Worm (Caenorhabditis elegans) whole organism, late embryonic: Measurements from ENCODE around the gene jmjd-3.1.
A peak's percentile ranks its signal among the peaks of the same experiment; 100 is the strongest.

Experiments
- C08G9.2 ChIP-seq: sonication (generic microtip); optimal IDR thresholded peaks from 2 replicates; lab custom pipeline; 2016; ENCODE audit warnings: mild to moderate bottlenecking, missing genetic modification characterization, moderate library complexity, missing compliant biosample characterization
- C38D4.7 ChIP-seq: fragments of 200-800 bp; sonication (Bioruptor generic); optimal IDR thresholded peaks from 2 replicates; lab custom pipeline; 2018; ENCODE audit warnings: mild to moderate bottlenecking, missing genetic modification characterization, moderate library complexity, missing compliant biosample characterization
- Y22D7AL.16 ChIP-seq: sonication (generic microtip); optimal IDR thresholded peaks from 2 replicates; lab custom pipeline; 2016; ENCODE audit warnings: missing genetic modification characterization, missing compliant biosample characterization
- ceh-14 ChIP-seq: sonication (generic microtip); optimal IDR thresholded peaks from 2 replicates; lab custom pipeline; 2016; ENCODE audit warnings: missing genotype, missing genetic modification characterization, missing compliant biosample characterization
- ceh-19 ChIP-seq: fragments of 200-800 bp; sonication (Bioruptor generic); optimal IDR thresholded peaks from 2 replicates; lab custom pipeline; 2018; ENCODE audit warnings: mild to moderate bottlenecking, missing genetic modification characterization, missing compliant biosample characterization
- ceh-24 ChIP-seq: sonication (generic microtip); optimal IDR thresholded peaks from 2 replicates; lab custom pipeline; 2016; ENCODE audit warnings: mild to moderate bottlenecking, missing genetic modification characterization, missing compliant biosample characterization
- ceh-31 ChIP-seq: sonication (generic microtip); optimal IDR thresholded peaks from 2 replicates; lab custom pipeline; 2016; ENCODE audit warnings: missing genetic modification characterization, missing compliant biosample characterization
- ceh-45 ChIP-seq: fragments of 200-800 bp; sonication (Bioruptor generic); IDR thresholded peaks from 2 replicates; pipeline ENCODE4 v1.3.6; 2022; ENCODE audit warnings: missing genetic modification reagents, missing genetic modification characterization, missing compliant biosample characterization
- ceh-6 ChIP-seq: fragments of 200-800 bp; sonication (Bioruptor generic); optimal IDR thresholded peaks from 2 replicates; lab custom pipeline; 2018; ENCODE audit warnings: mild to moderate bottlenecking, missing genetic modification characterization, missing compliant biosample characterization
- ceh-9 ChIP-seq: sonication (generic microtip); optimal IDR thresholded peaks from 2 replicates; lab custom pipeline; 2016; ENCODE audit warnings: mild to moderate bottlenecking, missing genetic modification characterization, inconsistent platforms, missing compliant biosample characterization
- elt-4 ChIP-seq: sonication (generic microtip); optimal IDR thresholded peaks from 2 replicates; lab custom pipeline; 2016; ENCODE audit warnings: missing genetic modification characterization, missing compliant biosample characterization
- eyg-1 ChIP-seq: sonication (generic microtip); optimal IDR thresholded peaks from 2 replicates; lab custom pipeline; 2016; ENCODE audit warnings: missing genotype, missing genetic modification characterization, missing compliant biosample characterization
- fax-1 ChIP-seq: sonication (generic microtip); optimal IDR thresholded peaks from 2 replicates; lab custom pipeline; 2016; ENCODE audit warnings: missing genotype, missing genetic modification characterization, missing compliant biosample characterization
- hlh-8 ChIP-seq: sonication (generic microtip); optimal IDR thresholded peaks from 2 replicates; lab custom pipeline; 2016; ENCODE audit warnings: missing genotype, missing genetic modification characterization, missing compliant biosample characterization
- nhr-232 ChIP-seq: sonication (generic microtip); optimal IDR thresholded peaks from 2 replicates; lab custom pipeline; 2016; ENCODE audit warnings: missing genetic modification characterization, missing compliant biosample characterization
- npax-4 ChIP-seq: sonication (generic microtip); optimal IDR thresholded peaks from 2 replicates; lab custom pipeline; 2016; ENCODE audit warnings: missing genetic modification characterization, missing compliant biosample characterization
- pag-3 ChIP-seq: sonication (generic microtip); optimal IDR thresholded peaks from 2 replicates; lab custom pipeline; 2016; ENCODE audit warnings: missing compliant biosample characterization, missing genetic modification characterization, borderline replicate concordance
- pha-2 ChIP-seq: sonication (generic microtip); optimal IDR thresholded peaks from 2 replicates; lab custom pipeline; 2017; ENCODE audit warnings: mild to moderate bottlenecking, missing genetic modification characterization, missing compliant biosample characterization
- rnt-1 ChIP-seq: sonication (generic microtip); optimal IDR thresholded peaks from 2 replicates; lab custom pipeline; 2016; ENCODE audit warnings: missing genetic modification characterization, missing compliant biosample characterization
- syd-9 ChIP-seq: sonication (generic microtip); optimal IDR thresholded peaks from 2 replicates; lab custom pipeline; 2016; ENCODE audit warnings: mild to moderate bottlenecking, missing genetic modification characterization, moderate library complexity, missing compliant biosample characterization
- tbx-2 ChIP-seq: sonication (generic microtip); optimal IDR thresholded peaks from 2 replicates; lab custom pipeline; 2016; ENCODE audit warnings: missing genetic modification characterization, missing compliant biosample characterization
- unc-42 ChIP-seq: sonication (generic microtip); optimal IDR thresholded peaks from 2 replicates; lab custom pipeline; 2016; ENCODE audit warnings: missing genotype, missing genetic modification characterization, missing compliant biosample characterization
- zip-5 ChIP-seq: sonication (generic microtip); optimal IDR thresholded peaks from 2 replicates; lab custom pipeline; 2016; ENCODE audit warnings: missing genetic modification characterization, missing compliant biosample characterization

Gene jmjd-3.1

DNA sequence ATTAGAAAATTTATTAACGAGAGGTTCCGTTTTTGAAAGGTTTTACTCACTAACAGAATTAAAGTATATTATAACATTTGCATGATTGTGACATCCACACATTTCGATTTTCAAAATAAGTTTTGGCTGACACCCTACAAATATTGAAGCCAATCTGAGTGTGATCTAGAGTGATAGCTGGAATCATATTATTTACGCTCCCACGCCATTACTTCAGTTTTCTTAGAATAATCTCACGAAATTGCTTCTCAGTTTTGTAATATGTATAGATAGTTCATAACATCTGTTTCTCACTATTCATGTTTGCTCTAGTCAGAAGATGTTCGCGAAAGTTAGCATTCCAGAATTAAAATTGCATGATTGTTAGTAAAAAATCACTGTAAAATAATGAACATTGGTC lies 41.4 kb downstream of the jmjd-3.1 start:
- TF ChIP-seq rnt-1 (no peak), tbx-2 (no peak)

DNA sequence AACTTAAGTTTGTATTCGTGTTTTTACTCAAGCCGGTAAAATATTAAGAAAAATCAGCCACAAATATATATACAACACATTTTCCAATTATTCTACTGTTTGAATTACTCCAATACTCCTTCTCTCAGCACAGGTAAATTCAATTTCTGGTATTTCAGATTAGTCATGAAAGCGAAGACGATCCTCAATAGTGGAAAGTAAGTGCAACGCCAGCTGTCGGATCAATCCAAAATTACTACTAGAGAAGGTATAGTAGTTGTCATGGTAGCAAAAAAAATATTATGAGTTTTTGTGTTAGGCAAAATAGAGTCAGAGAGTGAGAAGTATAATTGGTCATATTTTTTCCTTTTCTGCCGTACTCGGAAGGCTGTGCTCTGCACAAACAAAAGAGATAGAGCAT lies 42.2 kb downstream of the jmjd-3.1 start, which contains the start of gene K01A12.2:
K01A12.2 (plus strand) TSS at position 301 of the 400 bp plus-strand sequence.
- TF ChIP-seq zip-5 (tag; lab: Kevin White, UChicago): no peak
- no peak for TF ChIP-seq ceh-24 (tag; lab: Kevin White, UChicago)
- TF ChIP-seq Y22D7AL.16 (tag; lab: Kevin White, UChicago): no peak
- TF ChIP-seq ceh-45 (GFP tag; lab: Robert Waterston, UW): no peak
- no peak for TF ChIP-seq pag-3
- no peak for TF ChIP-seq nhr-232 (tag; lab: Kevin White, UChicago)
- no peak for TF ChIP-seq C38D4.7 (GFP tag; lab: Kevin White, UChicago)
- TF ChIP-seq unc-42 (tag; lab: Kevin White, UChicago): no peak
- TF ChIP-seq ceh-19 (GFP tag; lab: Kevin White, UChicago): no peak
- TF ChIP-seq ceh-14 (tag; lab: Kevin White, UChicago): no peak
- no peak for TF ChIP-seq fax-1 (tag; lab: Kevin White, UChicago)
- TF ChIP-seq syd-9 (tag; lab: Kevin White, UChicago): no peak
- no peak for TF ChIP-seq pha-2 (tag; lab: Kevin White, UChicago)
- no peak for TF ChIP-seq C08G9.2 (tag; lab: Kevin White, UChicago)
- no peak for TF ChIP-seq eyg-1 (tag; lab: Kevin White, UChicago)
- TF ChIP-seq hlh-8: no peak
- TF ChIP-seq ceh-31 (tag; lab: Kevin White, UChicago): no peak
- TF ChIP-seq elt-4 (tag; lab: Kevin White, UChicago): no peak
- TF ChIP-seq npax-4 (tag; lab: Kevin White, UChicago): no peak
- no peak for TF ChIP-seq rnt-1

ce11 chrX:8623840-8624591 lies 53.2 kb downstream of the jmjd-3.1 start:
- TF ChIP-seq ceh-9 (no peak), C38D4.7 (GFP tag; lab: Kevin White, UChicago) (peak; percentile 31), ceh-6 (GFP tag; lab: Kevin White, UChicago) (peak; percentile 16), ceh-19 (GFP tag; lab: Kevin White, UChicago) (no peak), pag-3 (no peak)
